Worm (Caenorhabditis elegans) whole organism, late embryonic: ENCODE data around the gene nuo-4.
"Not testable (repeated sequence)": the region's sequence is repeated elsewhere in the genome, so short reads cannot be mapped to it uniquely, and the experiment has no call there.

Source experiments
- Y22D7AL.16 ChIP-seq: sonication (generic microtip); optimal IDR thresholded peaks from 2 replicates; lab custom pipeline; 2016; ENCODE audit warnings: missing genetic modification characterization, missing compliant biosample characterization
- ama-1 ChIP-seq: fragments of 150-350 bp; optimal IDR thresholded peaks from 2 replicates; lab custom pipeline; 2014
- ceh-14 ChIP-seq: sonication (generic microtip); optimal IDR thresholded peaks from 2 replicates; lab custom pipeline; 2016; ENCODE audit warnings: missing genotype, missing genetic modification characterization, missing compliant biosample characterization
- ceh-18 ChIP-seq: sonication (generic microtip); optimal IDR thresholded peaks from 2 replicates; lab custom pipeline; 2016; ENCODE audit warnings: missing genetic modification characterization, missing compliant biosample characterization
- ceh-19 ChIP-seq: fragments of 200-800 bp; sonication (Bioruptor generic); optimal IDR thresholded peaks from 2 replicates; lab custom pipeline; 2018; ENCODE audit warnings: mild to moderate bottlenecking, missing genetic modification characterization, missing compliant biosample characterization
- ceh-2 ChIP-seq: sonication (generic microtip); optimal IDR thresholded peaks from 2 replicates; lab custom pipeline; 2016; ENCODE audit warnings: missing genotype, missing genetic modification characterization, missing compliant biosample characterization
- ceh-24 ChIP-seq: sonication (generic microtip); optimal IDR thresholded peaks from 2 replicates; lab custom pipeline; 2016; ENCODE audit warnings: mild to moderate bottlenecking, missing genetic modification characterization, missing compliant biosample characterization
- ceh-31 ChIP-seq: sonication (generic microtip); optimal IDR thresholded peaks from 2 replicates; lab custom pipeline; 2016; ENCODE audit warnings: missing genetic modification characterization, missing compliant biosample characterization
- ceh-34 ChIP-seq: sonication (generic microtip); optimal IDR thresholded peaks from 2 replicates; lab custom pipeline; 2016; ENCODE audit warnings: mild to moderate bottlenecking, missing genetic modification characterization, missing compliant biosample characterization
- ceh-48 ChIP-seq: sonication (generic microtip); optimal IDR thresholded peaks from 2 replicates; lab custom pipeline; 2016; ENCODE audit warnings: missing genetic modification characterization, inconsistent platforms, missing compliant biosample characterization
- che-1 ChIP-seq: sonication (generic microtip); optimal IDR thresholded peaks from 2 replicates; lab custom pipeline; 2016; ENCODE audit warnings: mild to moderate bottlenecking, missing genetic modification characterization, missing compliant biosample characterization
- dmd-4 ChIP-seq: sonication (generic microtip); optimal IDR thresholded peaks from 2 replicates; lab custom pipeline; 2016; ENCODE audit warnings: borderline replicate concordance, missing genetic modification characterization, missing compliant biosample characterization
- dve-1 ChIP-seq: sonication (generic microtip); optimal IDR thresholded peaks from 2 replicates; lab custom pipeline; 2017; ENCODE audit warnings: antibody characterized with exemption, mild to moderate bottlenecking, missing genetic modification characterization, missing compliant biosample characterization
- elt-4 ChIP-seq: sonication (generic microtip); optimal IDR thresholded peaks from 2 replicates; lab custom pipeline; 2016; ENCODE audit warnings: missing genetic modification characterization, missing compliant biosample characterization
- ets-4 ChIP-seq: sonication (generic microtip); optimal IDR thresholded peaks from 2 replicates; lab custom pipeline; 2016; ENCODE audit warnings: missing genetic modification characterization, missing compliant biosample characterization
- eyg-1 ChIP-seq: sonication (generic microtip); optimal IDR thresholded peaks from 2 replicates; lab custom pipeline; 2016; ENCODE audit warnings: missing genotype, missing genetic modification characterization, missing compliant biosample characterization
- fax-1 ChIP-seq: sonication (generic microtip); optimal IDR thresholded peaks from 2 replicates; lab custom pipeline; 2016; ENCODE audit warnings: missing genotype, missing genetic modification characterization, missing compliant biosample characterization
- fkh-6 ChIP-seq: sonication (generic microtip); optimal IDR thresholded peaks from 2 replicates; lab custom pipeline; 2016; ENCODE audit warnings: missing genetic modification characterization, missing compliant biosample characterization
- gmeb-2 ChIP-seq: sonication (generic microtip); optimal IDR thresholded peaks from 2 replicates; lab custom pipeline; 2016; ENCODE audit warnings: missing genetic modification characterization, inconsistent platforms, missing compliant biosample characterization
- hlh-15 ChIP-seq: sonication (generic microtip); optimal IDR thresholded peaks from 2 replicates; lab custom pipeline; 2016; ENCODE audit warnings: missing genetic modification characterization, missing compliant biosample characterization
- hlh-30 ChIP-seq: sonication (generic microtip); optimal IDR thresholded peaks from 2 replicates; lab custom pipeline; 2017; ENCODE audit warnings: antibody characterized with exemption, missing genetic modification characterization, missing compliant biosample characterization; ENCODE audit not compliant: insufficient read depth
- hlh-8 ChIP-seq: sonication (generic microtip); optimal IDR thresholded peaks from 2 replicates; lab custom pipeline; 2016; ENCODE audit warnings: missing genotype, missing genetic modification characterization, missing compliant biosample characterization
- lin-11 ChIP-seq: fragments of 200-800 bp; sonication (Bioruptor generic); optimal IDR thresholded peaks from 2 replicates; lab custom pipeline; 2018; ENCODE audit warnings: mild to moderate bottlenecking, missing genetic modification characterization, missing compliant biosample characterization
- mec-3 ChIP-seq: sonication (generic microtip); optimal IDR thresholded peaks from 2 replicates; lab custom pipeline; 2016; ENCODE audit warnings: borderline replicate concordance, missing genetic modification characterization, missing compliant biosample characterization
- nfya-1 ChIP-seq: sonication (generic microtip); optimal IDR thresholded peaks from 2 replicates; lab custom pipeline; 2017; ENCODE audit warnings: missing genetic modification characterization, mild to moderate bottlenecking, missing compliant biosample characterization, antibody characterized with exemption, moderate library complexity
- nhr-11 ChIP-seq: fragments of 150-350 bp; optimal IDR thresholded peaks from 2 replicates; lab custom pipeline; 2014; ENCODE audit warnings: missing biosample characterization, missing genetic modification characterization
- odd-2 ChIP-seq: sonication (generic microtip); optimal IDR thresholded peaks from 2 replicates; lab custom pipeline; 2017; ENCODE audit warnings: antibody characterized with exemption, mild to moderate bottlenecking, missing genetic modification characterization, missing compliant biosample characterization
- pqm-1 ChIP-seq: sonication (generic microtip); optimal IDR thresholded peaks from 2 replicates; lab custom pipeline; 2016; ENCODE audit warnings: missing genetic modification characterization, missing compliant biosample characterization
- pros-1 ChIP-seq: fragments of 150-350 bp; optimal IDR thresholded peaks from 2 replicates; lab custom pipeline; 2014; ENCODE audit warnings: missing biosample characterization, missing genetic modification reagents, missing genetic modification characterization
- ref-2 ChIP-seq: sonication (generic microtip); optimal IDR thresholded peaks from 2 replicates; lab custom pipeline; 2016; ENCODE audit warnings: missing genetic modification characterization, missing compliant biosample characterization
- rnt-1 ChIP-seq: sonication (generic microtip); optimal IDR thresholded peaks from 2 replicates; lab custom pipeline; 2016; ENCODE audit warnings: missing genetic modification characterization, missing compliant biosample characterization
- sdc-2 ChIP-seq: sonication (generic microtip); optimal IDR thresholded peaks from 2 replicates; lab custom pipeline; 2016; ENCODE audit warnings: missing genotype, missing genetic modification characterization, missing compliant biosample characterization
- sox-2 ChIP-seq: fragments of 200-800 bp; sonication (Bioruptor generic); IDR thresholded peaks from 2 replicates; pipeline ENCODE4 v1.3.6; 2022; ENCODE audit warnings: missing genetic modification reagents, missing genetic modification characterization, missing compliant biosample characterization
- sox-4 ChIP-seq: sonication (generic microtip); optimal IDR thresholded peaks from 2 replicates; lab custom pipeline; 2017; ENCODE audit warnings: mild to moderate bottlenecking, missing genetic modification characterization, inconsistent platforms, missing compliant biosample characterization
- tbx-7 ChIP-seq: sonication (generic microtip); optimal IDR thresholded peaks from 2 replicates; lab custom pipeline; 2016; ENCODE audit warnings: missing genotype, missing genetic modification characterization, missing compliant biosample characterization
- unc-42 ChIP-seq: sonication (generic microtip); optimal IDR thresholded peaks from 2 replicates; lab custom pipeline; 2016; ENCODE audit warnings: missing genotype, missing genetic modification characterization, missing compliant biosample characterization
- unc-55 ChIP-seq: sonication (generic microtip); optimal IDR thresholded peaks from 2 replicates; lab custom pipeline; 2017; ENCODE audit warnings: missing biosample characterization, missing genetic modification reagents, missing genetic modification characterization
- unc-86 ChIP-seq: sonication (generic microtip); optimal IDR thresholded peaks from 2 replicates; lab custom pipeline; 2016; ENCODE audit warnings: missing genetic modification characterization, missing compliant biosample characterization
- zip-5 ChIP-seq: sonication (generic microtip); optimal IDR thresholded peaks from 2 replicates; lab custom pipeline; 2016; ENCODE audit warnings: missing genetic modification characterization, missing compliant biosample characterization

nuo-4 gene

ce11 chrIII:7138178-7138577, 20.4 kb downstream of the nuo-4 start, which contains the start of gene B0280.11:
B0280.11 (minus strand) TSS chrIII:7138278.
- TF ChIP-seq gmeb-2 (no peak), ceh-24 (tag; lab: Kevin White, UChicago) (no peak), lin-11 (tag; lab: Kevin White, UChicago) (no peak), ceh-2 (tag; lab: Kevin White, UChicago) (no peak), hlh-15 (no peak), pqm-1 (no peak), tbx-7 (tag; lab: Kevin White, UChicago) (no peak), Y22D7AL.16 (tag; lab: Kevin White, UChicago) (no peak), dmd-4 (tag; lab: Kevin White, UChicago) (no peak), mec-3 (tag; lab: Kevin White, UChicago) (no peak), unc-42 (tag; lab: Kevin White, UChicago) (no peak), ref-2 (tag; lab: Kevin White, UChicago) (no peak), rnt-1 (tag; lab: Kevin White, UChicago) (no peak), che-1 (tag; lab: Kevin White, UChicago) (no peak), ceh-48 (tag; lab: Kevin White, UChicago) (no peak), sox-4 (tag; lab: Kevin White, UChicago) (no peak), fax-1 (no peak), nhr-11 (tag; lab: Kevin White, UChicago) (no peak)

ce11 chrIII:7136015-7136414, 22.6 kb downstream of the nuo-4 start, which contains the start of gene B0280.17:
B0280.17 (minus strand) TSS chrIII:7136115.
- TF ChIP-seq nfya-1 (tag; lab: Kevin White, UChicago) = no peak
- no peak for TF ChIP-seq zip-5 (tag; lab: Kevin White, UChicago)
- TF ChIP-seq ceh-31 (tag; lab: Kevin White, UChicago) = no peak
- TF ChIP-seq pros-1 (tag; lab: Kevin White, UChicago) = no peak
- no peak for TF ChIP-seq unc-55 (GFP tag; lab: Kevin White, UChicago)
- no peak for TF ChIP-seq dve-1
- no peak for TF ChIP-seq elt-4
- TF ChIP-seq ceh-18 (tag; lab: Kevin White, UChicago) = no peak
- TF ChIP-seq ceh-14 (tag; lab: Kevin White, UChicago) = no peak
- no peak for TF ChIP-seq sox-2
- no peak for TF ChIP-seq odd-2 (tag; lab: Kevin White, UChicago)

- no peak for TF ChIP-seq sox-2
- TF ChIP-seq ceh-31 (tag; lab: Kevin White, UChicago) = no peak
- TF ChIP-seq fkh-6 (tag; lab: Kevin White, UChicago) = no peak
- no peak for TF ChIP-seq ets-4 (tag; lab: Kevin White, UChicago)
- no peak for TF ChIP-seq dmd-4 (tag; lab: Kevin White, UChicago)
- no peak for TF ChIP-seq unc-86 (tag; lab: Kevin White, UChicago)
- no peak for TF ChIP-seq ceh-19 (GFP tag; lab: Kevin White, UChicago)
- TF ChIP-seq dve-1 = no peak
- no peak for TF ChIP-seq hlh-8 (tag; lab: Kevin White, UChicago)
- no peak for TF ChIP-seq sdc-2 (tag; lab: Kevin White, UChicago)
- no peak for TF ChIP-seq pros-1 (tag; lab: Kevin White, UChicago)
- TF ChIP-seq eyg-1 (tag; lab: Kevin White, UChicago) = no peak
- no peak for TF ChIP-seq ceh-34 (tag; lab: Kevin White, UChicago)
- TF ChIP-seq ama-1 (lab: Kevin White, UChicago) = no peak
Observed at ce11 chrIII:7133559-7133958, 25.1 kb downstream of the nuo-4 start, which contains the start of the genes pot-1 and ggtb-1. pot-1 (minus strand) TSS chrIII:7133678. ggtb-1 (plus strand) TSS chrIII:7133766.

ce11 chrIII:7128601-7129000, 30.0 kb downstream of the nuo-4 start, which contains the start of gene viro-2:
viro-2 (plus strand) TSS chrIII:7128901.
- TF ChIP-seq dve-1; ceh-31 (tag; lab: Kevin White, UChicago); hlh-30 (tag; lab: Kevin White, UChicago): not testable (repeated sequence)
